Worm (Caenorhabditis elegans) whole organism, L4/young adult: ENCODE measurements around the gene lgc-35.

Experiments
- W03F9.2 ChIP-seq: fragments of 150-350 bp; optimal IDR thresholded peaks from 2 replicates; lab custom pipeline; 2014; ENCODE audit warnings: missing biosample characterization, missing genetic modification characterization
- him-1 ChIP-seq: sonication (generic microtip); optimal IDR thresholded peaks from 2 replicates; lab custom pipeline; 2016; ENCODE audit warnings: missing genotype, missing genetic modification reagents, missing genetic modification characterization, missing compliant biosample characterization

- TF ChIP-seq W03F9.2 (tag; lab: Kevin White, UChicago): no peak
- TF ChIP-seq him-1: no peak
These were observed 15.5 kb downstream of the lgc-35 start for ce11 chrII:12824463-12824862.
